Worm (Caenorhabditis elegans) whole organism, late embryonic: Measurements from ENCODE around the gene C11E4.7.
A peak's percentile ranks its signal among the peaks of the same experiment; 100 is the strongest.

Source experiments
- K02D7.2 ChIP-seq: sonication (generic microtip); optimal IDR thresholded peaks from 2 replicates; lab custom pipeline; 2017; ENCODE audit warnings: mild to moderate bottlenecking, missing genetic modification characterization, missing compliant biosample characterization
- K09A11.1 ChIP-seq: sonication (generic microtip); optimal IDR thresholded peaks from 2 replicates; lab custom pipeline; 2017; ENCODE audit warnings: antibody characterized with exemption, mild to moderate bottlenecking, missing genetic modification characterization, missing compliant biosample characterization; ENCODE audit not compliant: insufficient read depth
- T23F11.4 ChIP-seq: fragments of 200-800 bp; sonication (Bioruptor generic); optimal IDR thresholded peaks from 2 replicates; lab custom pipeline; 2018; ENCODE audit warnings: mild to moderate bottlenecking, missing genetic modification characterization, missing compliant biosample characterization
- ahr-1 ChIP-seq: sonication (generic microtip); optimal IDR thresholded peaks from 2 replicates; lab custom pipeline; 2016; ENCODE audit warnings: missing genetic modification characterization, missing compliant biosample characterization
- ama-1 ChIP-seq: fragments of 150-350 bp; optimal IDR thresholded peaks from 2 replicates; lab custom pipeline; 2014
- ceh-14 ChIP-seq: sonication (generic microtip); optimal IDR thresholded peaks from 2 replicates; lab custom pipeline; 2016; ENCODE audit warnings: missing genotype, missing genetic modification characterization, missing compliant biosample characterization
- ceh-18 ChIP-seq: sonication (generic microtip); optimal IDR thresholded peaks from 2 replicates; lab custom pipeline; 2016; ENCODE audit warnings: missing genetic modification characterization, missing compliant biosample characterization
- ceh-19 ChIP-seq: fragments of 200-800 bp; sonication (Bioruptor generic); optimal IDR thresholded peaks from 2 replicates; lab custom pipeline; 2018; ENCODE audit warnings: mild to moderate bottlenecking, missing genetic modification characterization, missing compliant biosample characterization
- ceh-2 ChIP-seq: sonication (generic microtip); optimal IDR thresholded peaks from 2 replicates; lab custom pipeline; 2016; ENCODE audit warnings: missing genotype, missing genetic modification characterization, missing compliant biosample characterization
- ceh-22 ChIP-seq: sonication (generic microtip); optimal IDR thresholded peaks from 2 replicates; lab custom pipeline; 2017; ENCODE audit warnings: missing biosample characterization, missing genetic modification characterization
- ceh-31 ChIP-seq: sonication (generic microtip); optimal IDR thresholded peaks from 2 replicates; lab custom pipeline; 2016; ENCODE audit warnings: missing genetic modification characterization, missing compliant biosample characterization
- ceh-34 ChIP-seq: sonication (generic microtip); optimal IDR thresholded peaks from 2 replicates; lab custom pipeline; 2016; ENCODE audit warnings: mild to moderate bottlenecking, missing genetic modification characterization, missing compliant biosample characterization
- ceh-45 ChIP-seq: fragments of 200-800 bp; sonication (Bioruptor generic); IDR thresholded peaks from 2 replicates; pipeline ENCODE4 v1.3.6; 2022; ENCODE audit warnings: missing genetic modification reagents, missing genetic modification characterization, missing compliant biosample characterization
- ceh-48 ChIP-seq: sonication (generic microtip); optimal IDR thresholded peaks from 2 replicates; lab custom pipeline; 2016; ENCODE audit warnings: missing genetic modification characterization, inconsistent platforms, missing compliant biosample characterization
- ceh-6 ChIP-seq: fragments of 200-800 bp; sonication (Bioruptor generic); optimal IDR thresholded peaks from 2 replicates; lab custom pipeline; 2018; ENCODE audit warnings: mild to moderate bottlenecking, missing genetic modification characterization, missing compliant biosample characterization
- dmd-4 ChIP-seq: sonication (generic microtip); optimal IDR thresholded peaks from 2 replicates; lab custom pipeline; 2016; ENCODE audit warnings: borderline replicate concordance, missing genetic modification characterization, missing compliant biosample characterization
- dve-1 ChIP-seq: sonication (generic microtip); optimal IDR thresholded peaks from 2 replicates; lab custom pipeline; 2017; ENCODE audit warnings: antibody characterized with exemption, mild to moderate bottlenecking, missing genetic modification characterization, missing compliant biosample characterization
- elt-4 ChIP-seq: sonication (generic microtip); optimal IDR thresholded peaks from 2 replicates; lab custom pipeline; 2016; ENCODE audit warnings: missing genetic modification characterization, missing compliant biosample characterization
- fax-1 ChIP-seq: sonication (generic microtip); optimal IDR thresholded peaks from 2 replicates; lab custom pipeline; 2016; ENCODE audit warnings: missing genotype, missing genetic modification characterization, missing compliant biosample characterization
- fkh-6 ChIP-seq: sonication (generic microtip); optimal IDR thresholded peaks from 2 replicates; lab custom pipeline; 2016; ENCODE audit warnings: missing genetic modification characterization, missing compliant biosample characterization
- gmeb-2 ChIP-seq: sonication (generic microtip); optimal IDR thresholded peaks from 2 replicates; lab custom pipeline; 2016; ENCODE audit warnings: missing genetic modification characterization, inconsistent platforms, missing compliant biosample characterization
- hlh-13 ChIP-seq: fragments of 200-800 bp; sonication (Bioruptor generic); optimal IDR thresholded peaks from 2 replicates; lab custom pipeline; 2018; ENCODE audit warnings: mild to moderate bottlenecking, missing genetic modification characterization, missing compliant biosample characterization
- hlh-30 ChIP-seq: sonication (generic microtip); optimal IDR thresholded peaks from 2 replicates; lab custom pipeline; 2017; ENCODE audit warnings: antibody characterized with exemption, missing genetic modification characterization, missing compliant biosample characterization; ENCODE audit not compliant: insufficient read depth
- hlh-6 ChIP-seq: sonication (generic microtip); optimal IDR thresholded peaks from 2 replicates; lab custom pipeline; 2016; ENCODE audit warnings: missing genotype, missing genetic modification characterization, missing compliant biosample characterization
- hlh-8 ChIP-seq: sonication (generic microtip); optimal IDR thresholded peaks from 2 replicates; lab custom pipeline; 2016; ENCODE audit warnings: missing genotype, missing genetic modification characterization, missing compliant biosample characterization
- lin-11 ChIP-seq: fragments of 200-800 bp; sonication (Bioruptor generic); optimal IDR thresholded peaks from 2 replicates; lab custom pipeline; 2018; ENCODE audit warnings: mild to moderate bottlenecking, missing genetic modification characterization, missing compliant biosample characterization
- madf-2 ChIP-seq: sonication (generic microtip); optimal IDR thresholded peaks from 2 replicates; lab custom pipeline; 2017; ENCODE audit warnings: missing genetic modification characterization, missing compliant biosample characterization
- mec-3 ChIP-seq: sonication (generic microtip); optimal IDR thresholded peaks from 2 replicates; lab custom pipeline; 2016; ENCODE audit warnings: borderline replicate concordance, missing genetic modification characterization, missing compliant biosample characterization
- nhr-11 ChIP-seq: fragments of 150-350 bp; optimal IDR thresholded peaks from 2 replicates; lab custom pipeline; 2014; ENCODE audit warnings: missing biosample characterization, missing genetic modification characterization
- nhr-232 ChIP-seq: sonication (generic microtip); optimal IDR thresholded peaks from 2 replicates; lab custom pipeline; 2016; ENCODE audit warnings: missing genetic modification characterization, missing compliant biosample characterization
- npax-4 ChIP-seq: sonication (generic microtip); optimal IDR thresholded peaks from 2 replicates; lab custom pipeline; 2016; ENCODE audit warnings: missing genetic modification characterization, missing compliant biosample characterization
- pag-3 ChIP-seq: sonication (generic microtip); optimal IDR thresholded peaks from 2 replicates; lab custom pipeline; 2016; ENCODE audit warnings: missing compliant biosample characterization, missing genetic modification characterization, borderline replicate concordance
- pat-9 ChIP-seq: fragments of 200-800 bp; sonication (Bioruptor generic); optimal IDR thresholded peaks from 2 replicates; lab custom pipeline; 2018; ENCODE audit warnings: mild to moderate bottlenecking, missing genetic modification characterization, moderate library complexity, missing compliant biosample characterization
- pax-1 ChIP-seq: fragments of 150-350 bp; optimal IDR thresholded peaks from 2 replicates; lab custom pipeline; 2014; ENCODE audit warnings: missing biosample characterization, missing genetic modification characterization
- pha-4 ChIP-seq: fragments of 150-350 bp; optimal IDR thresholded peaks from 2 replicates; lab custom pipeline; 2018; ENCODE audit warnings: missing biosample characterization, missing genetic modification reagents, missing genetic modification characterization
- pqm-1 ChIP-seq: sonication (generic microtip); optimal IDR thresholded peaks from 2 replicates; lab custom pipeline; 2016; ENCODE audit warnings: missing genetic modification characterization, missing compliant biosample characterization
- ref-2 ChIP-seq: sonication (generic microtip); optimal IDR thresholded peaks from 2 replicates; lab custom pipeline; 2016; ENCODE audit warnings: missing genetic modification characterization, missing compliant biosample characterization
- sdc-2 ChIP-seq: sonication (generic microtip); optimal IDR thresholded peaks from 2 replicates; lab custom pipeline; 2016; ENCODE audit warnings: missing genotype, missing genetic modification characterization, missing compliant biosample characterization
- sox-2 ChIP-seq: fragments of 200-800 bp; sonication (Bioruptor generic); IDR thresholded peaks from 2 replicates; pipeline ENCODE4 v1.3.6; 2022; ENCODE audit warnings: missing genetic modification reagents, missing genetic modification characterization, missing compliant biosample characterization
- sox-4 ChIP-seq: sonication (generic microtip); optimal IDR thresholded peaks from 2 replicates; lab custom pipeline; 2017; ENCODE audit warnings: mild to moderate bottlenecking, missing genetic modification characterization, inconsistent platforms, missing compliant biosample characterization
- syd-9 ChIP-seq: sonication (generic microtip); optimal IDR thresholded peaks from 2 replicates; lab custom pipeline; 2016; ENCODE audit warnings: mild to moderate bottlenecking, missing genetic modification characterization, moderate library complexity, missing compliant biosample characterization
- tbx-2 ChIP-seq: sonication (generic microtip); optimal IDR thresholded peaks from 2 replicates; lab custom pipeline; 2016; ENCODE audit warnings: missing genetic modification characterization, missing compliant biosample characterization
- tbx-7 ChIP-seq: sonication (generic microtip); optimal IDR thresholded peaks from 2 replicates; lab custom pipeline; 2016; ENCODE audit warnings: missing genotype, missing genetic modification characterization, missing compliant biosample characterization
- ttx-3 ChIP-seq: sonication (generic microtip); optimal IDR thresholded peaks from 2 replicates; lab custom pipeline; 2016; ENCODE audit warnings: missing genetic modification reagents, missing genetic modification characterization, missing compliant biosample characterization
- unc-42 ChIP-seq: sonication (generic microtip); optimal IDR thresholded peaks from 2 replicates; lab custom pipeline; 2016; ENCODE audit warnings: missing genotype, missing genetic modification characterization, missing compliant biosample characterization
- unc-55 ChIP-seq: sonication (generic microtip); optimal IDR thresholded peaks from 2 replicates; lab custom pipeline; 2017; ENCODE audit warnings: missing biosample characterization, missing genetic modification reagents, missing genetic modification characterization
- unc-86 ChIP-seq: sonication (generic microtip); optimal IDR thresholded peaks from 2 replicates; lab custom pipeline; 2016; ENCODE audit warnings: missing genetic modification characterization, missing compliant biosample characterization
- zip-5 ChIP-seq: sonication (generic microtip); optimal IDR thresholded peaks from 2 replicates; lab custom pipeline; 2016; ENCODE audit warnings: missing genetic modification characterization, missing compliant biosample characterization

Gene C11E4.7

DNA sequence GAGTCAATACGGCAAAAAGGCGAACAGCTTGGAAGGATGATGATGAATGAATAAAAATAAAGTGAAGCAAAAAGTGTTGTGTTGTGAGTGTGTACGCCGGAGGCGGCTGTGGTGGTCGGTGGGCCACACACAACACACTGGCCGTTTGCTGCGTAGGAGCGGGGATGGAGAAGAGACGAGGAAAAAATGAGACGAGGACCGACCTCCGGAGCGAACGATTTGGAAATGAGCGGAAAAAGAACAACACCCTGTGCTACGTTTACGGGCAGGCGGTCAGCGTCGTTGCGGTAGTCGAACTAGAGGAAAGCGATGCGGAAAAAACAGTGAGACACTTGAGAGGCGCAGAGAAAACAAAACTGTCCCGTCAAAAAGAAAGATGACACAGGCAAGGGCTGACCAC is 20.1 kb downstream of the C11E4.7 start:
- TF ChIP-seq K09A11.1 (tag; lab: Kevin White, UChicago): no peak
- no peak for TF ChIP-seq ceh-45 (GFP tag; lab: Robert Waterston, UW)
- TF ChIP-seq ceh-2 (tag; lab: Kevin White, UChicago): peak; percentile 21
- TF ChIP-seq ceh-14 (tag; lab: Kevin White, UChicago): peak; percentile 15
- no peak for TF ChIP-seq pax-1 (tag; lab: Kevin White, UChicago)
- TF ChIP-seq hlh-30 (tag; lab: Kevin White, UChicago): no peak
- TF ChIP-seq madf-2 (tag; lab: Kevin White, UChicago): no peak
- TF ChIP-seq ceh-31 (tag; lab: Kevin White, UChicago): peak; percentile 12
- no peak for TF ChIP-seq sox-2 (GFP tag; lab: Robert Waterston, UW)
- TF ChIP-seq hlh-6: peak; percentile 33
- TF ChIP-seq syd-9 (tag; lab: Kevin White, UChicago): no peak
- TF ChIP-seq pat-9 (tag; lab: Kevin White, UChicago): no peak
- TF ChIP-seq elt-4: no peak
- TF ChIP-seq fkh-6 (tag; lab: Kevin White, UChicago): no peak
- TF ChIP-seq tbx-7 (tag; lab: Kevin White, UChicago): no peak
- no peak for TF ChIP-seq sox-4 (tag; lab: Kevin White, UChicago)
- peak; percentile 59 for TF ChIP-seq sdc-2 (tag; lab: Kevin White, UChicago)
- no peak for TF ChIP-seq dmd-4 (tag; lab: Kevin White, UChicago)
- no peak for TF ChIP-seq hlh-13
- no peak for TF ChIP-seq ceh-22 (tag; lab: Kevin White, UChicago)

- TF ChIP-seq hlh-6 (peak; percentile 75), pat-9 (tag; lab: Kevin White, UChicago) (peak; percentile 78), npax-4 (peak; percentile 71), ceh-14 (tag; lab: Kevin White, UChicago) (peak; percentile 84), ceh-45 (GFP tag; lab: Robert Waterston, UW) (peak; percentile 85), ceh-19 (peak; percentile 71), ceh-31 (tag; lab: Kevin White, UChicago) (peak; percentile 57), ceh-2 (tag; lab: Kevin White, UChicago) (peak; percentile 63), nhr-232 (tag; lab: Kevin White, UChicago) (peak; percentile 71), ceh-48 (tag; lab: Kevin White, UChicago) (peak; percentile 57), nhr-11 (tag; lab: Kevin White, UChicago) (no peak), elt-4 (no peak), tbx-7 (tag; lab: Kevin White, UChicago) (peak; percentile 27), T23F11.4 (GFP tag; lab: Kevin White, UChicago) (peak; percentile 79), mec-3 (tag; lab: Kevin White, UChicago) (peak; percentile 44), sdc-2 (tag; lab: Kevin White, UChicago) (peak; percentile 67), dmd-4 (tag; lab: Kevin White, UChicago) (peak; percentile 85), pqm-1 (no peak), unc-55 (GFP tag; lab: Kevin White, UChicago) (no peak), ref-2 (tag; lab: Kevin White, UChicago) (peak; percentile 78), hlh-13 (peak; percentile 81), pha-4 (tag; lab: Kevin White, UChicago) (no peak), K02D7.2 (peak; percentile 89), ceh-34 (tag; lab: Kevin White, UChicago) (peak; percentile 75), unc-42 (tag; lab: Kevin White, UChicago) (peak; percentile 11), ahr-1 (tag; lab: Kevin White, UChicago) (peak; percentile 74), zip-5 (tag; lab: Kevin White, UChicago) (peak; percentile 59), ceh-6 (peak; percentile 90), pag-3 (tag; lab: Kevin White, UChicago) (peak; percentile 79), pax-1 (tag; lab: Kevin White, UChicago) (peak; percentile 5), gmeb-2 (tag; lab: Kevin White, UChicago) (peak; percentile 82), hlh-30 (tag; lab: Kevin White, UChicago) (no peak), fax-1 (peak; percentile 77), unc-86 (tag; lab: Kevin White, UChicago) (peak; percentile 77), fkh-6 (tag; lab: Kevin White, UChicago) (peak; percentile 83), tbx-2 (tag; lab: Kevin White, UChicago) (peak; percentile 66), ceh-18 (tag; lab: Kevin White, UChicago) (peak; percentile 59), ttx-3 (tag; lab: Kevin White, UChicago) (peak; percentile 84), lin-11 (tag; lab: Kevin White, UChicago) (peak; percentile 80), hlh-8 (tag; lab: Kevin White, UChicago) (peak; percentile 29), sox-4 (tag; lab: Kevin White, UChicago) (peak; percentile 88), dve-1 (tag; lab: Kevin White, UChicago) (peak; percentile 71), ama-1 (lab: Kevin White, UChicago) (no peak)
Measured at ce11 chrX:9637700-9638099, 20.7 kb downstream of the C11E4.7 start.
